Fruit fly (Drosophila melanogaster) whole organism, embryonic: ENCODE results near the gene CG3165.

ENCODE experiments used
- Adf1 ChIP-seq: fragments of 200-800 bp; sonication (Bioruptor generic); IDR thresholded peaks from 2 replicates; pipeline ENCODE4 v1.3.6; 2022; ENCODE audit warnings: missing biosample characterization, missing genetic modification characterization
- Asciz ChIP-seq: fragments of 200-800 bp; sonication (Bioruptor generic); optimal IDR thresholded peaks from 2 replicates; lab custom pipeline; 2017; ENCODE audit warnings: missing biosample characterization, mild to moderate bottlenecking, missing genetic modification characterization, missing genetic modification reagents
- B-H1 ChIP-seq: fragments of 200-800 bp; sonication (Bioruptor generic); IDR thresholded peaks from 3 replicates; pipeline ENCODE4 v1.3.6; 2022; ENCODE audit warnings: missing biosample characterization, missing genetic modification characterization
- CG11085 ChIP-seq: fragments of 200-800 bp; sonication (Bioruptor generic); IDR thresholded peaks from 2 replicates; pipeline ENCODE4 v1.3.6; 2022; ENCODE audit warnings: missing biosample characterization, missing genetic modification characterization
- CG12155 ChIP-seq: fragments of 200-800 bp; sonication (Bioruptor generic); optimal IDR thresholded peaks from 3 replicates; lab custom pipeline; 2016; ENCODE audit warnings: missing biosample characterization, missing genetic modification characterization
- CG12236 ChIP-seq: fragments of 200-800 bp; sonication (Bioruptor generic); optimal IDR thresholded peaks from 2 replicates; lab custom pipeline; 2016; ENCODE audit warnings: missing biosample characterization, missing genetic modification characterization
- CG1233 ChIP-seq: fragments of 200-800 bp; sonication (Bioruptor generic); optimal IDR thresholded peaks from 4 replicates; lab custom pipeline; 2018; ENCODE audit warnings: missing biosample characterization, mild to moderate bottlenecking, missing genetic modification characterization
- CG12744 ChIP-seq: fragments of 200-800 bp; sonication (Bioruptor generic); optimal IDR thresholded peaks from 2 replicates; lab custom pipeline; 2016; ENCODE audit warnings: missing biosample characterization, missing genetic modification characterization
- CG13287 ChIP-seq: fragments of 200-800 bp; sonication (Bioruptor generic); IDR thresholded peaks from 2 replicates; pipeline ENCODE4 v1.3.6; 2022; ENCODE audit warnings: missing biosample characterization, missing genetic modification characterization; ENCODE audit not compliant: partially characterized antibody
- CG14965 ChIP-seq: fragments of 200-800 bp; sonication (Bioruptor generic); optimal IDR thresholded peaks from 2 replicates; lab custom pipeline; 2016; ENCODE audit warnings: missing biosample characterization, missing genetic modification characterization, borderline replicate concordance
- CG15514 ChIP-seq: fragments of 200-800 bp; sonication (Bioruptor generic); optimal IDR thresholded peaks from 3 replicates; lab custom pipeline; 2017; ENCODE audit warnings: missing biosample characterization, missing genetic modification characterization, mild to moderate bottlenecking, moderate library complexity, missing genetic modification reagents
- CG2116 ChIP-seq: fragments of 200-800 bp; sonication (Bioruptor generic); optimal IDR thresholded peaks from 3 replicates; lab custom pipeline; 2018; ENCODE audit warnings: missing biosample characterization, mild to moderate bottlenecking, missing genetic modification characterization
- CG32767 ChIP-seq: fragments of 200-800 bp; sonication (Bioruptor generic); IDR thresholded peaks from 2 replicates; pipeline ENCODE4 v1.3.6; 2022; ENCODE audit warnings: missing biosample characterization, missing genetic modification characterization
- CG34224 ChIP-seq: fragments of 200-800 bp; sonication (Bioruptor generic); IDR thresholded peaks from 3 replicates; pipeline ENCODE4 v1.3.6; 2022; ENCODE audit warnings: missing biosample characterization, missing genetic modification characterization; ENCODE audit not compliant: partially characterized antibody
- CG42726 ChIP-seq: fragments of 200-800 bp; sonication (Bioruptor generic); IDR thresholded peaks from 2 replicates; pipeline ENCODE4 v1.3.6; 2022; ENCODE audit warnings: missing biosample characterization, missing genetic modification characterization; ENCODE audit not compliant: partially characterized antibody
- CG4328 ChIP-seq: fragments of 200-800 bp; sonication (Bioruptor generic); optimal IDR thresholded peaks from 3 replicates; lab custom pipeline; 2017; ENCODE audit warnings: missing biosample characterization, missing genetic modification reagents, missing genetic modification characterization
- CG6689 ChIP-seq: fragments of 200-800 bp; sonication (Bioruptor generic); IDR thresholded peaks from 2 replicates; pipeline ENCODE4 v1.3.6; 2022; ENCODE audit warnings: missing biosample characterization, missing genetic modification characterization
- CG6791 ChIP-seq: fragments of 200-800 bp; sonication (Bioruptor generic); IDR thresholded peaks from 3 replicates; pipeline ENCODE4 v1.3.6; 2022; ENCODE audit warnings: missing biosample characterization, missing genetic modification characterization; ENCODE audit not compliant: partially characterized antibody
- CG8290 ChIP-seq, 3 experiments: fragments of 200-800 bp; sonication (Bioruptor generic); optimal IDR thresholded peaks; 2 replicates each; lab custom pipeline; 2016 to 2019; ENCODE audit warnings: missing biosample characterization in 3 of 3, missing genetic modification characterization in 3 of 3, mild to moderate bottlenecking in 2 of 3, moderate library complexity in 1 of 3
- CrebB ChIP-seq: fragments of 200-800 bp; sonication (Bioruptor generic); optimal IDR thresholded peaks from 3 replicates; lab custom pipeline; 2018; ENCODE audit warnings: missing biosample characterization, mild to moderate bottlenecking, missing genetic modification characterization
- Dbx ChIP-seq: fragments of 200-800 bp; sonication (Bioruptor generic); IDR thresholded peaks from 3 replicates; pipeline ENCODE4 v1.3.6; 2022; ENCODE audit warnings: missing biosample characterization, missing genetic modification characterization
- MBD-R2 ChIP-seq: fragments of 200-800 bp; sonication (Bioruptor generic); IDR thresholded peaks from 2 replicates; pipeline ENCODE4 v1.3.6; 2022; ENCODE audit warnings: missing biosample characterization, missing genetic modification characterization
- Myb ChIP-seq: fragments of 200-800 bp; sonication (Bioruptor generic); optimal IDR thresholded peaks from 2 replicates; lab custom pipeline; 2016; ENCODE audit warnings: missing biosample characterization, missing genetic modification characterization
- NC2α ChIP-seq: fragments of 200-800 bp; sonication (Bioruptor generic); optimal IDR thresholded peaks from 2 replicates; lab custom pipeline; 2016; ENCODE audit warnings: missing biosample characterization, missing genetic modification characterization
- Pdp1 ChIP-seq, 2 experiments: fragments of 200-800 bp; sonication (Bioruptor generic); optimal IDR thresholded peaks; 3 replicates each; lab custom pipeline; 2016; ENCODE audit warnings: missing biosample characterization in 2 of 2, missing genetic modification characterization in 2 of 2, mild to moderate bottlenecking in 1 of 2, moderate library complexity in 1 of 2
- Poxn ChIP-seq: fragments of 200-800 bp; sonication (Bioruptor generic); IDR thresholded peaks from 2 replicates; pipeline ENCODE4 v1.3.6; 2022; ENCODE audit warnings: missing biosample characterization, missing genetic modification characterization
- Rfx ChIP-seq: fragments of 200-800 bp; sonication (Bioruptor generic); IDR thresholded peaks from 2 replicates; pipeline ENCODE4 v1.3.6; 2022; ENCODE audit warnings: missing biosample characterization, missing genetic modification characterization
- Scr ChIP-seq: fragments of 200-800 bp; sonication (Bioruptor generic); IDR thresholded peaks from 2 replicates; pipeline ENCODE4 v1.3.6; 2022; ENCODE audit warnings: missing biosample characterization, missing genetic modification characterization; ENCODE audit not compliant: partially characterized antibody
- Sry-δ ChIP-seq: fragments of 200-800 bp; sonication (Bioruptor generic); optimal IDR thresholded peaks from 2 replicates; lab custom pipeline; 2016; ENCODE audit warnings: missing biosample characterization, missing genetic modification characterization
- ara ChIP-seq: fragments of 200-800 bp; sonication (Bioruptor generic); IDR thresholded peaks from 2 replicates; pipeline ENCODE4 v1.3.6; 2022; ENCODE audit warnings: missing biosample characterization, missing genetic modification characterization
- fd3F ChIP-seq: fragments of 200-800 bp; sonication (Bioruptor generic); optimal IDR thresholded peaks from 2 replicates; lab custom pipeline; 2018; ENCODE audit warnings: missing biosample characterization, mild to moderate bottlenecking, missing genetic modification characterization, moderate library complexity
- fd64A ChIP-seq: fragments of 200-800 bp; sonication (Bioruptor generic); optimal IDR thresholded peaks from 3 replicates; lab custom pipeline; 2018; ENCODE audit warnings: missing biosample characterization, mild to moderate bottlenecking, missing genetic modification characterization
- grn ChIP-seq: fragments of 200-800 bp; sonication (Bioruptor generic); optimal IDR thresholded peaks from 3 replicates; lab custom pipeline; 2017; ENCODE audit warnings: missing biosample characterization, missing genetic modification characterization
- hb ChIP-seq: fragments of 200-800 bp; sonication (Bioruptor generic); IDR thresholded peaks from 3 replicates; pipeline ENCODE4 v1.3.6; 2022; ENCODE audit warnings: missing biosample characterization, missing genetic modification characterization; ENCODE audit not compliant: partially characterized antibody
- ind ChIP-seq: fragments of 200-800 bp; sonication (Bioruptor generic); optimal IDR thresholded peaks from 3 replicates; lab custom pipeline; 2016; ENCODE audit warnings: missing biosample characterization, missing genetic modification characterization
- inv ChIP-seq: fragments of 200-800 bp; sonication (Bioruptor generic); IDR thresholded peaks from 2 replicates; pipeline ENCODE4 v1.3.6; 2022; ENCODE audit warnings: missing biosample characterization, missing genetic modification characterization; ENCODE audit not compliant: partially characterized antibody
- kay ChIP-seq: fragments of 200-800 bp; sonication (Bioruptor generic); optimal IDR thresholded peaks from 2 replicates; lab custom pipeline; 2016; ENCODE audit warnings: missing biosample characterization, missing genetic modification characterization
- knrl ChIP-seq: fragments of 200-800 bp; sonication (Bioruptor generic); IDR thresholded peaks from 3 replicates; pipeline ENCODE4 v1.3.6; 2022; ENCODE audit warnings: missing biosample characterization, missing genetic modification characterization; ENCODE audit not compliant: partially characterized antibody
- lbe ChIP-seq: fragments of 200-800 bp; sonication (Bioruptor generic); optimal IDR thresholded peaks from 2 replicates; lab custom pipeline; 2016; ENCODE audit warnings: missing biosample characterization, mild to moderate bottlenecking, missing genetic modification characterization
- lmd ChIP-seq: fragments of 200-800 bp; sonication (Bioruptor generic); IDR thresholded peaks from 2 replicates; pipeline ENCODE4 v1.3.6; 2022; ENCODE audit warnings: missing biosample characterization, missing genetic modification characterization
- mirr ChIP-seq: fragments of 200-800 bp; sonication (Bioruptor generic); optimal IDR thresholded peaks from 3 replicates; lab custom pipeline; 2018; ENCODE audit warnings: missing biosample characterization, mild to moderate bottlenecking, missing genetic modification characterization
- mld ChIP-seq: fragments of 200-800 bp; sonication (Bioruptor generic); IDR thresholded peaks from 3 replicates; pipeline ENCODE4 v1.3.6; 2022; ENCODE audit warnings: missing biosample characterization, missing genetic modification characterization; ENCODE audit not compliant: partially characterized antibody
- pfk ChIP-seq: fragments of 200-800 bp; sonication (Bioruptor generic); optimal IDR thresholded peaks from 2 replicates; lab custom pipeline; 2018; ENCODE audit warnings: missing biosample characterization, mild to moderate bottlenecking, missing genetic modification characterization, moderate library complexity
- ranshi ChIP-seq: fragments of 200-800 bp; sonication (Bioruptor generic); IDR thresholded peaks from 2 replicates; pipeline ENCODE4 v1.3.6; 2022; ENCODE audit warnings: missing biosample characterization, missing genetic modification characterization
- ro ChIP-seq: fragments of 200-800 bp; sonication (Bioruptor generic); IDR thresholded peaks from 2 replicates; pipeline ENCODE4 v1.3.6; 2022; ENCODE audit warnings: missing biosample characterization, missing genetic modification characterization
- sisA ChIP-seq: fragments of 200-800 bp; sonication (Bioruptor generic); IDR thresholded peaks from 2 replicates; pipeline ENCODE4 v1.3.6; 2022; ENCODE audit warnings: missing biosample characterization, missing genetic modification characterization
- sna ChIP-seq: fragments of 200-800 bp; sonication (Bioruptor generic); IDR thresholded peaks from 2 replicates; pipeline ENCODE4 v1.3.6; 2022; ENCODE audit warnings: missing biosample characterization, missing genetic modification characterization; ENCODE audit not compliant: partially characterized antibody
- sr ChIP-seq: fragments of 200-800 bp; sonication (Bioruptor generic); IDR thresholded peaks from 3 replicates; pipeline ENCODE4 v1.3.6; 2022; ENCODE audit warnings: missing biosample characterization, missing genetic modification characterization
- tna ChIP-seq: fragments of 200-800 bp; sonication (Bioruptor generic); IDR thresholded peaks from 2 replicates; pipeline ENCODE4 v1.3.6; 2022; ENCODE audit warnings: missing biosample characterization, missing genetic modification characterization; ENCODE audit not compliant: partially characterized antibody
- ttk ChIP-seq: fragments of 200-800 bp; sonication (Bioruptor generic); IDR thresholded peaks from 2 replicates; pipeline ENCODE4 v2.1.2; 2022; ENCODE audit warnings: missing biosample characterization, missing genetic modification characterization

The CG3165 gene

dm6 chr2L:2969438-2969837 lies 7.5 kb upstream of the CG3165 start, which contains the start of gene Ts (continued):
- no peak for TF ChIP-seq lmd
- TF ChIP-seq CG42726 (GFP tag; lab: Robert Waterston, UW): no peak
- no peak for TF ChIP-seq sisA
- peak; percentile 70 for TF ChIP-seq sna (GFP tag; lab: Robert Waterston, UW)
- no peak for TF ChIP-seq ranshi
- TF ChIP-seq CG13287: peak; percentile 87
- peak in 1 of 2 experiments; percentile 92 for TF ChIP-seq Pdp1 (GFP tag; optimal IDR thresholded peaks at IDR 0.05; lab: Kevin White, UChicago)
- TF ChIP-seq CG32767 (GFP tag; lab: Robert Waterston, UW): no peak
- TF ChIP-seq CG15514 (GFP tag; lab: Kevin White, UChicago): peak; percentile 56
- no peak for TF ChIP-seq CG14965
- TF ChIP-seq Myb: peak; percentile 97
- TF ChIP-seq grn: no peak
- TF ChIP-seq ro (GFP tag; lab: Robert Waterston, UW): no peak
- TF ChIP-seq CG11085: no peak
- no peak for TF ChIP-seq CG12744 (GFP tag; lab: Kevin White, UChicago)
- peak; percentile 32 for TF ChIP-seq lbe
- peak; percentile 96 for TF ChIP-seq CG2116 (GFP tag; lab: Kevin White, UChicago)
- no peak for TF ChIP-seq ara (GFP tag; lab: Robert Waterston, UW)
- peak; percentile 56; the same call in 2 of the 3 replicates for TF ChIP-seq knrl (GFP tag; lab: Robert Waterston, UW)
- no peak for TF ChIP-seq sr (GFP tag; lab: Robert Waterston, UW)
- TF ChIP-seq Dbx (GFP tag; lab: Robert Waterston, UW): no peak
- no peak for TF ChIP-seq CG4328 (GFP tag; lab: Kevin White, UChicago)
- TF ChIP-seq pfk (GFP tag; lab: Kevin White, UChicago): no peak
- TF ChIP-seq fd3F (GFP tag; lab: Kevin White, UChicago): no peak
- 0 out of 3 replicates have a peak, but pooled peaks have one; percentile 46 for TF ChIP-seq mld (GFP tag; lab: Robert Waterston, UW)
- TF ChIP-seq CG6791 (GFP tag; lab: Robert Waterston, UW): peak; percentile 82
- no peak for TF ChIP-seq CG8290 (GFP tag; optimal IDR thresholded peaks at IDR 0.05; lab: Kevin White, UChicago)
- no peak for TF ChIP-seq CG8290 (tag; optimal IDR thresholded peaks at IDR 0.05; lab: Kevin White, UChicago)
- no peak for TF ChIP-seq B-H1 (GFP tag; lab: Robert Waterston, UW)
- TF ChIP-seq CrebB: no peak
- no peak for TF ChIP-seq Rfx (GFP tag; lab: Robert Waterston, UW)
- TF ChIP-seq Scr: peak; percentile 70
- no peak for TF ChIP-seq mirr (GFP tag; lab: Kevin White, UChicago)
- TF ChIP-seq fd64A (GFP tag; lab: Kevin White, UChicago): no peak
- TF ChIP-seq MBD-R2 (GFP tag; lab: Robert Waterston, UW): 0 out of 2 replicates have a peak, but pooled peaks have one; percentile 22
- TF ChIP-seq CG34224 (GFP tag; lab: Robert Waterston, UW): peak; percentile 86
- TF ChIP-seq Poxn (GFP tag; lab: Robert Waterston, UW): no peak
- no peak for TF ChIP-seq CG1233 (GFP tag; lab: Kevin White, UChicago)
- no peak for TF ChIP-seq CG12155
- TF ChIP-seq Sry-δ (GFP tag; lab: Kevin White, UChicago): peak; percentile 86
- TF ChIP-seq kay (GFP tag; lab: Kevin White, UChicago): no peak
- no peak for TF ChIP-seq CG12236 (GFP tag; lab: Kevin White, UChicago)
- no peak for TF ChIP-seq ttk (GFP tag; lab: Robert Waterston, UW)
- peak; percentile 84 for TF ChIP-seq tna
- TF ChIP-seq CG6689 (GFP tag; lab: Robert Waterston, UW): no peak
- TF ChIP-seq NC2α (GFP tag; lab: Kevin White, UChicago): no peak
- peak; percentile 74 for TF ChIP-seq hb
- TF ChIP-seq Asciz (GFP tag; lab: Kevin White, UChicago): no peak
- peak; percentile 43; the same call in 1 of the 2 replicates for TF ChIP-seq inv
- no peak for TF ChIP-seq ind (GFP tag; lab: Kevin White, UChicago)
- no peak for TF ChIP-seq Adf1 (GFP tag; lab: Robert Waterston, UW)
